Worm (Caenorhabditis elegans) whole organism, L3 larva: Measurements from ENCODE around the gene phy-3.

Experiments
- ZK546.5 ChIP-seq: sonication (generic microtip); optimal IDR thresholded peaks from 2 replicates; lab custom pipeline; 2017; ENCODE audit warnings: missing biosample characterization, missing genetic modification characterization
- ceh-28 ChIP-seq: fragments of 150-350 bp; optimal IDR thresholded peaks from 2 replicates; lab custom pipeline; 2014; ENCODE audit warnings: missing biosample characterization, missing genetic modification reagents, missing genetic modification characterization
- ceh-82 ChIP-seq: fragments of 150-350 bp; optimal IDR thresholded peaks from 2 replicates; lab custom pipeline; 2014; ENCODE audit warnings: missing biosample characterization, missing genetic modification characterization
- ceh-9 ChIP-seq: sonication (generic microtip); optimal IDR thresholded peaks from 2 replicates; lab custom pipeline; 2018; ENCODE audit warnings: missing biosample characterization, missing genetic modification characterization
- egl-27 ChIP-seq: sonication (generic microtip); optimal IDR thresholded peaks from 4 replicates; lab custom pipeline; 2017; ENCODE audit warnings: missing biosample characterization, missing genetic modification reagents, missing genetic modification characterization
- elt-1 ChIP-seq: fragments of 150-350 bp; optimal IDR thresholded peaks from 2 replicates; lab custom pipeline; 2014; ENCODE audit warnings: missing biosample characterization, missing genetic modification characterization
- elt-2 ChIP-seq: sonication (generic microtip); optimal IDR thresholded peaks from 2 replicates; lab custom pipeline; 2016; ENCODE audit warnings: missing genetic modification reagents, mild to moderate bottlenecking, missing genetic modification characterization, missing compliant biosample characterization
- elt-3 ChIP-seq, 3 experiments: fragments of 150-350 bp in 1 of 3; sonication (generic microtip) in 2 of 3; optimal IDR thresholded peaks; 2 replicates in 2 of 3; 4 replicates in 1 of 3; lab custom pipeline; 2014 to 2017; ENCODE audit warnings: missing biosample characterization in 3 of 3, missing genetic modification characterization in 3 of 3
- eor-1 ChIP-seq, 2 experiments: fragments of 150-350 bp; optimal IDR thresholded peaks; 2 replicates each; lab custom pipeline; 2014 to 2018; ENCODE audit warnings: missing biosample characterization in 2 of 2, missing genetic modification characterization in 2 of 2
- fkh-2 ChIP-seq: fragments of 150-350 bp; optimal IDR thresholded peaks from 2 replicates; lab custom pipeline; 2014; ENCODE audit warnings: missing biosample characterization, missing genetic modification reagents, missing genetic modification characterization
- fos-1 ChIP-seq: fragments of 150-350 bp; optimal IDR thresholded peaks from 2 replicates; lab custom pipeline; 2014; ENCODE audit warnings: missing biosample characterization, missing genetic modification characterization
- hmg-11 ChIP-seq: sonication (generic microtip); optimal IDR thresholded peaks from 2 replicates; lab custom pipeline; 2016; ENCODE audit warnings: missing genetic modification characterization, missing compliant biosample characterization
- lin-15B ChIP-seq: fragments of 150-350 bp; optimal IDR thresholded peaks from 2 replicates; lab custom pipeline; 2014; ENCODE audit warnings: missing biosample characterization, missing genetic modification characterization
- lin-39 ChIP-seq: fragments of 150-350 bp; optimal IDR thresholded peaks from 2 replicates; lab custom pipeline; 2018; ENCODE audit warnings: missing biosample characterization, missing genetic modification reagents, missing genetic modification characterization
- lsy-12 ChIP-seq: sonication (generic microtip); optimal IDR thresholded peaks from 2 replicates; lab custom pipeline; 2016; ENCODE audit warnings: mild to moderate bottlenecking, missing genetic modification characterization, missing compliant biosample characterization
- mdl-1 ChIP-seq: fragments of 150-350 bp; optimal IDR thresholded peaks from 2 replicates; lab custom pipeline; 2014; ENCODE audit warnings: missing biosample characterization, missing genetic modification characterization
- nhr-23 ChIP-seq: fragments of 150-350 bp; optimal IDR thresholded peaks from 2 replicates; lab custom pipeline; 2014; ENCODE audit warnings: missing biosample characterization, missing genetic modification reagents, missing genetic modification characterization
- nhr-237 ChIP-seq: fragments of 150-350 bp; optimal IDR thresholded peaks from 2 replicates; lab custom pipeline; 2014; ENCODE audit warnings: missing biosample characterization, missing genetic modification characterization
- nhr-25 ChIP-seq: sonication (generic microtip); optimal IDR thresholded peaks from 2 replicates; lab custom pipeline; 2017; ENCODE audit warnings: missing biosample characterization, missing genetic modification characterization
- nhr-28 ChIP-seq: fragments of 150-350 bp; optimal IDR thresholded peaks from 2 replicates; lab custom pipeline; 2014; ENCODE audit warnings: missing biosample characterization, missing genetic modification characterization
- nhr-67 ChIP-seq: fragments of 150-350 bp; optimal IDR thresholded peaks from 2 replicates; lab custom pipeline; 2014; ENCODE audit warnings: missing biosample characterization, missing genetic modification characterization
- nhr-76 ChIP-seq: fragments of 150-350 bp; sonication (generic microtip); optimal IDR thresholded peaks from 5 replicates; lab custom pipeline; 2014; ENCODE audit warnings: missing biosample characterization, missing genetic modification characterization
- nhr-77 ChIP-seq: fragments of 150-350 bp; optimal IDR thresholded peaks from 2 replicates; lab custom pipeline; 2014; ENCODE audit warnings: missing biosample characterization, missing genetic modification characterization
- pha-4 ChIP-seq: fragments of 150-350 bp; optimal IDR thresholded peaks from 2 replicates; lab custom pipeline; 2014; ENCODE audit warnings: missing biosample characterization, missing genetic modification reagents, missing genetic modification characterization
- sea-2 ChIP-seq: fragments of 150-350 bp; sonication (generic microtip); optimal IDR thresholded peaks from 4 replicates; lab custom pipeline; 2014; ENCODE audit warnings: missing biosample characterization, missing genetic modification reagents, missing genetic modification characterization
- skn-1 ChIP-seq: fragments of 150-350 bp; optimal IDR thresholded peaks from 2 replicates; lab custom pipeline; 2014; ENCODE audit warnings: missing biosample characterization, missing genetic modification characterization
- tbx-2 ChIP-seq: sonication (generic microtip); optimal IDR thresholded peaks from 2 replicates; lab custom pipeline; 2016; ENCODE audit warnings: mild to moderate bottlenecking, missing genetic modification characterization, missing compliant biosample characterization
- ztf-11 ChIP-seq: fragments of 150-350 bp; optimal IDR thresholded peaks from 2 replicates; lab custom pipeline; 2014; ENCODE audit warnings: missing biosample characterization, missing genetic modification characterization
- ztf-4 ChIP-seq: fragments of 150-350 bp; optimal IDR thresholded peaks from 2 replicates; lab custom pipeline; 2014; ENCODE audit warnings: missing biosample characterization, missing genetic modification characterization

phy-3 gene

DNA sequence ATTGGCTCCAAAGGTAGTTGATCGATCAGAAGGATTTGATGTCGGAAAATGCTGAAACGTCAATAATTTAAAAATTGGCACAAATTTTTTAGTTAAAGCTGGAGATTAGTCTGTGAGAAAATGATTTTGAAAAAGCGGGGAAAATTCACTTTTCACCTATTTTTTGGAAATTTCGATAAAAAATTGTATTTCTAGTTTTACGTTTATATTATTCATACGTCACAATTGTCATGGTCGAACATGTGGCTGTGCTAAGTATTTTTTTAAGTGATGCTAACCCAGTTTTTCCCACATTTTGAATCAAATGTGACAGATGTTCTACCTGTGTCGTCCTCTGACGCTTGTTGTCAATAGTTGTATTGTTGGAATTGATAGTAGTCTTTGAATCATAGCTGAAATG is 46.6 kb downstream of the phy-3 start:
- no peak for TF ChIP-seq nhr-67 (tag; lab: Kevin White, UChicago)
- no peak for TF ChIP-seq skn-1 (tag; lab: Kevin White, UChicago)
- TF ChIP-seq, all 47 proteins: peak for 0

DNA sequence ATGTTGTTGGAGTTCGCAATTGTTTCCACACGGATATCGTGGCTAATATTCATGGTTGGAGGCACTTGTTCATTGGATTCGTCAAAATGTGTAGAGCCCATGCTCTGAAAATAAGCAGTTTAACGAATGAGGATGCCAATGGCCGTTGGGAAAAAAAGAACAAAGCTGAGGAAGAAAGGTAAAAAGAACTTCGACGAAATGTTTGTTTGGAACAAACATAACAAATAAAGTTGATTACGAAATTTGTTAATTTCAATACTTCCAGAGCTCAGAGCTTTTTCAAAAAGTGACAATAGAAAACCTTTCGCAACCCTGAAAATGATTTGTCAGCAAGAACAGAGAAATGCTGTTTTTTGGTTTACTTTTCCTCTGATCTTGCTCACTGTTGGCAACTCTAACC is 47.1 kb downstream of the phy-3 start, which contains the start of gene F09C6.3:
Gene F09C6.3 (minus strand): TSS at position 101 of the 400 bp plus-strand sequence.
- TF ChIP-seq tbx-2 (tag; lab: Kevin White, UChicago) (no peak), sea-2 (no peak), nhr-77 (tag; lab: Kevin White, UChicago) (no peak), hmg-11 (tag; lab: Kevin White, UChicago) (no peak), nhr-67 (tag; lab: Kevin White, UChicago) (no peak), lin-39 (tag; lab: Kevin White, UChicago) (no peak), ceh-9 (tag; lab: Kevin White, UChicago) (no peak), ztf-11 (tag; lab: Kevin White, UChicago) (no peak), nhr-23 (tag; lab: Kevin White, UChicago) (no peak), eor-1 (tag; optimal IDR thresholded peaks at IDR 0.05; lab: Kevin White, UChicago) (no peak), lsy-12 (tag; lab: Kevin White, UChicago) (no peak), mdl-1 (tag; lab: Kevin White, UChicago) (no peak), lin-15B (tag; lab: Kevin White, UChicago) (no peak), elt-2 (tag; lab: Kevin White, UChicago) (no peak), nhr-25 (tag; lab: Kevin White, UChicago) (no peak)

DNA sequence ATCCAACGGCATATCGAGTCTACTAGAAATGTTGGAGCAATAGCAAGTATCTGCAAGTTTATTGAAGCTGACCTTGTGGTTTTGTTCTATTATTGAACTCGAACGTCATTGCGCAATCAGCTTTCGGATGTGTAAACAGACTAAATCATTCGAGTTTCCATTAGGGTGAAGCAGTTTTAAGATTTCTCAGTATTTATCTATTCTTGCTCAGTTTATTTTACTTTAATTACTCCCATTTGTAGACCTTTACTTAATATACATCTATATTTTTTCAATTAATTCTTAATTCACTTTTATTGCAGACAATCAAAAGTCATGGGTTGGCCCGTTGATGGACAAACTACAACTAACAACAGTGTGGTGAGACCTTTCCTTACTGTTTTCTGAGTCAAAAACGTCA is 47.7 kb downstream of the phy-3 start, which contains the start of gene F09C6.14:
Gene F09C6.14 (plus strand): TSS at position 301 of the 400 bp plus-strand sequence.
- TF ChIP-seq nhr-28 (tag; lab: Kevin White, UChicago) (no peak), sea-2 (no peak), nhr-25 (tag; lab: Kevin White, UChicago) (no peak), ceh-28 (tag; lab: Kevin White, UChicago) (no peak), elt-3 (tag; optimal IDR thresholded peaks at IDR 0.05; lab: Kevin White, UChicago) (no peak), nhr-77 (tag; lab: Kevin White, UChicago) (no peak), nhr-237 (tag; lab: Kevin White, UChicago) (no peak)

DNA sequence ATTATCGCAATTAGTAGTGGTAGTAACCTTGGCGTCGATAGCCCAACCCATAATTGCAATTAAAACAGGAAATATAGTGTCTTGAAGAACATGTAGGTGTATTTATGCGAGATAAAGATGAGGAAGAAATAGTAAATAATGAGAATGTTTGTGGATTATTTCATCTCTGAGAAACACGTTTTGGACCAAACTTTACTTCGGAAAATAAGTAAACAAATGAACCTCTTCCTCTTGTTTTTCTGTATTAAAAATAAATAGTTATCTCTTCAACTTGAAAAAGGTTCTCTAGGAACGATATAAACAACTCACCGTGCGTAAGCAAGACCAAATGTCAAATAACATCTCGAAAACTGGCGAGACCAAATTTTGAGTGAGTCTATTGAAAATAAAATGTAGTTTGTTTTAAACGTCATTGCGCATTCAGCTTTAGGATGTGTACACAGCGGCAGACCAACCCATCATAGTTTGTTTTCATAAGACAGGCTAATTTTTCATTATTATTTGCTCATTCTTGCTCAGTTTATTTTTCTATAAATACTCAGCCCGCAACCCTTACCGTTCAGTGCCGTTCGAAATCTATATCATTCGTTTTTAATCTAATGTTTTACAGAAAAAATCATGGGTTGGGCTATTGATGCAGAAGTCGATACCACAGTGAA is 49.4 kb downstream of the phy-3 start, which contains the start of the genes F09C6.11 and F09C6.12:
Gene F09C6.11 (minus strand): TSS at position 51 of the 659 bp plus-strand sequence.
Gene F09C6.12 (plus strand): TSS at position 609 of the 659 bp plus-strand sequence.
- TF ChIP-seq pha-4 (peak; percentile 95), ZK546.5 (tag; lab: Kevin White, UChicago) (no peak)

DNA sequence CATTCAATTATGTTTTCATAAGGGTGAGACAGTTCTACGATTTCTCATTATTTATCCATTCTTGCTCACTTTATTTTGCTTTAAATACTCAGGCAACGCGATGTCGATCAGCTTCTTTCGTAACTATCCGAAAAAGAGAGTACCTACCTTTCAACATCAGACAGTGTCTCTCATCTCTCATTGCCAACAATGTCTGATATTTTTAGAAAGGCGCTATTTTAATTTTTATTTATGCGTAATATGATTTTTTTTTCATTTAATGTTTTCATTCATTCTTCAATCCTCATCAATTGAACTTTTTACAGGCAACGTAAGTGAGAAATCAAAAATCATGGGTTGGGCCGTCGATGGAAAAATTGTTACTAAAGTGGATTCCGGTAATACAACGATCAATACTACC is 51.8 kb downstream of the phy-3 start, which contains the start of gene F09C6.13:
Gene F09C6.13 (plus strand): TSS at position 301 of the 400 bp plus-strand sequence.
- TF ChIP-seq elt-1 (tag; lab: Kevin White, UChicago) (no peak), lin-39 (tag; lab: Kevin White, UChicago) (no peak), skn-1 (tag; lab: Kevin White, UChicago) (no peak), ceh-82 (tag; lab: Kevin White, UChicago) (no peak), fkh-2 (tag; lab: Kevin White, UChicago) (no peak), ZK546.5 (tag; lab: Kevin White, UChicago) (no peak), fos-1 (tag; lab: Kevin White, UChicago) (no peak), ztf-4 (tag; lab: Kevin White, UChicago) (no peak), eor-1 (tag; optimal IDR thresholded peaks at IDR 0.05; lab: Kevin White, UChicago) (no peak), nhr-76 (tag; lab: Kevin White, UChicago) (no peak), egl-27 (no peak)
